Worm (Caenorhabditis elegans) whole organism, mixed stage, embryonic: ENCODE measurements around the gene gst-20.

Experiments
- blmp-1 ChIP-seq: fragments of 150-350 bp; optimal IDR thresholded peaks from 2 replicates; lab custom pipeline; 2014; ENCODE audit warnings: missing biosample characterization, missing genetic modification characterization
- drap-1 ChIP-seq: fragments of 200-800 bp; sonication (Bioruptor generic); optimal IDR thresholded peaks from 3 replicates; lab custom pipeline; 2018; ENCODE audit warnings: mild to moderate bottlenecking, missing genetic modification characterization, missing compliant biosample characterization
- mep-1 ChIP-seq: fragments of 150-350 bp; optimal IDR thresholded peaks from 2 replicates; lab custom pipeline; 2017; ENCODE audit warnings: missing biosample characterization, missing genetic modification reagents, missing genetic modification characterization, inconsistent platforms
- nhr-28 ChIP-seq: fragments of 150-350 bp; optimal IDR thresholded peaks from 2 replicates; lab custom pipeline; 2014; ENCODE audit warnings: missing biosample characterization, missing genetic modification characterization
- pha-4 ChIP-seq: fragments of 150-350 bp; optimal IDR thresholded peaks from 2 replicates; lab custom pipeline; 2018; ENCODE audit warnings: missing biosample characterization, missing genetic modification reagents, missing genetic modification characterization
- unc-39 ChIP-seq: fragments of 150-350 bp; optimal IDR thresholded peaks from 2 replicates; lab custom pipeline; 2014; ENCODE audit warnings: missing biosample characterization, missing genetic modification characterization
- ztf-11 ChIP-seq: fragments of 150-350 bp; optimal IDR thresholded peaks from 2 replicates; lab custom pipeline; 2014; ENCODE audit warnings: missing biosample characterization, missing genetic modification characterization

ce11 chrII:13627001-13627400, 17.4 kb upstream of the gst-20 start, which contains the start of gene gst-19:
- TF ChIP-seq blmp-1 (tag; lab: Kevin White, UChicago): no peak
- no peak for TF ChIP-seq ztf-11 (tag; lab: Kevin White, UChicago)
- no peak for TF ChIP-seq nhr-28
- TF ChIP-seq pha-4 (tag; lab: Kevin White, UChicago): no peak
- no peak for TF ChIP-seq drap-1 (GFP tag; lab: Kevin White, UChicago)
- TF ChIP-seq mep-1 (tag; lab: Kevin White, UChicago): no peak
- TF ChIP-seq unc-39 (tag; lab: Kevin White, UChicago): no peak
